Fruit fly (Drosophila melanogaster): ENCODE data around the gene CG42245.

Gene CG42245

DNA sequence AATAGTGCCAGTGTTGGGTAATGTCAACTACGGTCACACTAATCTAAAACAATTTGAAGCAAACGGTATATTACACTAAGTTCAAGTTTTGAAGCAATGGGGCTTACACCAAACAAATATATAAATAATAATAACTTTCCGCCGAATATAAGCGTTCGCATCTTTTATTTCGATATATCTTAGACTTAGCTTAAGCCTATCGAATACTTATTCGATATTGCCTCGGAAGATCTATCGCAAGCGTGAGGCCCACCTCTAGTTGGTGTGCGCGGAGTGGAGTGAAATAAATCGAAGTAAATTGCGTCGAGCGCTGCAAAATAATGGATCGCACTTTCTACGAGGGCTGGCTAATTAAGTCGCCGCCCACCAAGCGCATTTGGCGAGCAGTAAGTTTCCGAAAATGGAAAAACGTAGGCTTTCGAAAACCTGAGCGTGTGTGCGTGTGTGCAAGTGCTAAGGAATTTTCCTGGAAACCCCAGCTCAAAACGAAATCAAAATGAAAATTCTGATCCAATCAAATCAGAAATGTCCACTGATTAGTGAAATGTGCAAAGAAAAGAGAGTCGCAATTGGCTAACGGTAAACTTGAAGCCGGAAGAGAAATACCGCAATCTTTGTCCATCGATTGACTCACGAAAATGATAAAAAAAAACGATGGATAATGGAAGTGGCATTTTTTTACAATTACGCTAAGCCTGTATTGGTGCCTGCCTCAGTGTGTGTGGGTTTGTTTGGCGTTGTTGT is 42.2 kb upstream of the CG42245 start, which contains the start of gene dos (continued):
- TF ChIP-seq lov (optimal IDR thresholded peaks at IDR 0.05), result no peak
- TF ChIP-seq lov (GFP tag; IDR thresholded peaks at IDR 0.05), result no peak
- 0 out of 3 replicates have a peak, but pooled peaks have one; percentile 12 for TF ChIP-seq dysf (GFP tag; IDR thresholded peaks at IDR 0.05)
- peak; percentile 31 for TF ChIP-seq CG3281 (GFP tag; optimal IDR thresholded peaks at IDR 0.05)
- no peak for TF ChIP-seq CG43689 (GFP tag; IDR thresholded peaks at IDR 0.05)
- TF ChIP-seq Mrtf (GFP tag; IDR thresholded peaks at IDR 0.05), result no peak
- TF ChIP-seq BtbVII (GFP tag; optimal IDR thresholded peaks at IDR 0.05), result no peak
- peak; percentile 100 for TF ChIP-seq CG10267 (tag; optimal IDR thresholded peaks at IDR 0.05)
- peak; percentile 51 for TF ChIP-seq Dip3 (GFP tag; optimal IDR thresholded peaks at IDR 0.05)
- TF ChIP-seq CG3995 (GFP tag; optimal IDR thresholded peaks at IDR 0.05), result peak; percentile 40
- peak; percentile 61 for TF ChIP-seq CG14860 (GFP tag; IDR thresholded peaks at IDR 0.05; ENCODE audit: partially characterized antibody)
- no peak for TF ChIP-seq org-1 (GFP tag; optimal IDR thresholded peaks at IDR 0.05)
- peak; percentile 58 for TF ChIP-seq HmgZ (tag; optimal IDR thresholded peaks at IDR 0.05)
- TF ChIP-seq sim (GFP tag; IDR thresholded peaks at IDR 0.05), result no peak
- TF ChIP-seq NC2β (GFP tag; optimal IDR thresholded peaks at IDR 0.05), result peak; percentile 54
- TF ChIP-seq CG10209 (GFP tag; optimal IDR thresholded peaks at IDR 0.05), result peak; percentile 17
- peak; percentile 44 for TF ChIP-seq Chrac-16 (GFP tag; optimal IDR thresholded peaks at IDR 0.05)
- TF ChIP-seq her (GFP tag; optimal IDR thresholded peaks at IDR 0.05), result peak; percentile 44
- TF ChIP-seq gcm2 (GFP tag; optimal IDR thresholded peaks at IDR 0.05), result peak; percentile 28
- TF ChIP-seq CG9876 (GFP tag; optimal IDR thresholded peaks at IDR 0.05), result no peak
- no peak for TF ChIP-seq HLH3B (GFP tag; IDR thresholded peaks at IDR 0.05)
- TF ChIP-seq zfh1 (GFP tag; IDR thresholded peaks at IDR 0.05), result 0 out of 3 replicates have a peak, but pooled peaks have one; percentile 43
- peak; percentile 74 for TF ChIP-seq knrl (GFP tag; IDR thresholded peaks at IDR 0.05; ENCODE audit: partially characterized antibody)
- TF ChIP-seq H15 (GFP tag; IDR thresholded peaks at IDR 0.05), result 0 out of 3 replicates have a peak, but pooled peaks have one; percentile 21
- peak; percentile 3 for TF ChIP-seq CG12299 (tag; optimal IDR thresholded peaks at IDR 0.05)
- peak; percentile 69 for TF ChIP-seq CG8924 (tag; optimal IDR thresholded peaks at IDR 0.05)
- peak in 1 of 3 experiments; percentile 41 for TF ChIP-seq lola (GFP tag; optimal IDR thresholded peaks at IDR 0.05)
- TF ChIP-seq CG2202 (tag; optimal IDR thresholded peaks at IDR 0.05), result peak; percentile 37
- no peak for TF ChIP-seq CkIIα-i1 (GFP tag; IDR thresholded peaks at IDR 0.05)
- TF ChIP-seq gem (tag; optimal IDR thresholded peaks at IDR 0.05), result peak; percentile 55
- TF ChIP-seq CG18599 (GFP tag; optimal IDR thresholded peaks at IDR 0.05), result peak; percentile 41
- TF ChIP-seq Doc3 (GFP tag; IDR thresholded peaks at IDR 0.05; ENCODE audit: partially characterized antibody), result peak; percentile 69
- peak; percentile 27 for TF ChIP-seq CG7928 (GFP tag; optimal IDR thresholded peaks at IDR 0.05)
- peak; percentile 77 for TF ChIP-seq lbe (GFP tag; optimal IDR thresholded peaks at IDR 0.05)
- peak; percentile 34 for TF ChIP-seq CG18011 (GFP tag; optimal IDR thresholded peaks at IDR 0.05)
- TF ChIP-seq gro (GFP tag; optimal IDR thresholded peaks at IDR 0.05), result peak; percentile 19
- TF ChIP-seq CG1792 (GFP tag; optimal IDR thresholded peaks at IDR 0.05), result no peak
- no peak for TF ChIP-seq klu (GFP tag; IDR thresholded peaks at IDR 0.05)
- peak; percentile 75 for TF ChIP-seq HLH4C (GFP tag; IDR thresholded peaks at IDR 0.05; ENCODE audit: partially characterized antibody)
- peak; percentile 46 for TF ChIP-seq CG8388 (GFP tag; optimal IDR thresholded peaks at IDR 0.05)
- TF ChIP-seq Sry-β (GFP tag; optimal IDR thresholded peaks at IDR 0.05), result peak; percentile 28
- no peak for TF ChIP-seq CG15011 (GFP tag; optimal IDR thresholded peaks at IDR 0.05)
- TF ChIP-seq CG15601 (tag; optimal IDR thresholded peaks at IDR 0.05), result peak; percentile 54
- TF ChIP-seq h (optimal IDR thresholded peaks at IDR 0.05), result no peak
- no peak for TF ChIP-seq en (GFP tag; optimal IDR thresholded peaks at IDR 0.05)
- no peak for TF ChIP-seq cad (GFP tag; optimal IDR thresholded peaks at IDR 0.05)
- TF ChIP-seq CG2199 (GFP tag; IDR thresholded peaks at IDR 0.05), result no peak
- TF ChIP-seq Hsf (GFP tag; optimal IDR thresholded peaks at IDR 0.05), result peak; percentile 50
- peak; percentile 71 for TF ChIP-seq ato (GFP tag; IDR thresholded peaks at IDR 0.05; ENCODE audit: partially characterized antibody)
